Worm (Caenorhabditis elegans): Measurements from ENCODE around the gene F36H12.4.
A peak's percentile ranks its signal among the peaks of the same experiment; 100 is the strongest.

Gene F36H12.4

DNA sequence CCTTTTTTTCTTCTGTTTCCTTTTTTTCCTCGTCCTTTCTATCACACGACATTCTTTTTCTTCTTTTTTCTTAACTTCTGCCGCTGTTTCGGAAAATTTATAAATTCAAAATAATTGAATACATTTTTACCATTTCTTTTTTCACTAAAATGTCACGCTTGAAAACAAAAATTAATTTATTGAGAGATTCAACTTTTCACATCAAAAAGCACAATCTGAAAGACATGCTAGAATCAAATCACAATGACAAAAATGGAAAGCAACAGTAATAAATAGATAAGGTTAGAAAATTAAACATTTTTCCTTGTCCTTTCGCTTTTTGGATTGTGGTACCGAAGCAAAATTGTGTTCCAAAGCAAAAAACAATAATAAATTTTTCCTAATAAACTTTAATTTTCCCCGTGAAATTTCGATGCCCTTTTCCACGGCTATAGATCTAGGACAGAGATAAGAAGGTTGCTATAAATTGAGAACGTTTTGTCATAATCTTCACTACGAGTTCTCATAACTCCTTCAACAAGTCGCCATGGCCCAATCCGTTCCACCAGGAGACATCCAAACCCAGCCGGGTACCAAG lies 28.6 kb downstream of the F36H12.4 start, which contains the start of the genes ZK354.6 and msp-113:
Gene ZK354.6, minus strand, starts transcription at position 101 of the 577 bp plus-strand sequence.
Gene msp-113, plus strand, starts transcription at position 527 of the 577 bp plus-strand sequence.
- TF ChIP-seq let-526 (GFP tag; IDR thresholded peaks at IDR 0.05) = no peak
- TF ChIP-seq F57C9.4 (tag; optimal IDR thresholded peaks at IDR 0.05) = no peak
- TF ChIP-seq hlh-12 (tag; optimal IDR thresholded peaks at IDR 0.05) = no peak
- no peak for TF ChIP-seq dpl-1 (GFP tag; optimal IDR thresholded peaks at IDR 0.05)
- TF ChIP-seq atf-7 (tag; optimal IDR thresholded peaks at IDR 0.05) = no peak
- TF ChIP-seq ceh-79 (tag; optimal IDR thresholded peaks at IDR 0.05) = no peak
- TF ChIP-seq ekl-4 (GFP tag; IDR thresholded peaks at IDR 0.05) = no peak
- no peak for TF ChIP-seq lin-35 (GFP tag; optimal IDR thresholded peaks at IDR 0.05)
- no peak for TF ChIP-seq him-1 (tag; optimal IDR thresholded peaks at IDR 0.05)
- no peak for TF ChIP-seq die-1 (tag; optimal IDR thresholded peaks at IDR 0.05)
- no peak for TF ChIP-seq hmg-1.2 (GFP tag; IDR thresholded peaks at IDR 0.05)
- no peak for TF ChIP-seq bed-1 (GFP tag; IDR thresholded peaks at IDR 0.05)
- no peak for TF ChIP-seq lin-40 (tag; optimal IDR thresholded peaks at IDR 0.05)
- TF ChIP-seq repo-1 (tag; optimal IDR thresholded peaks at IDR 0.05) = no peak
- no peak for TF ChIP-seq B0261.1 (tag; optimal IDR thresholded peaks at IDR 0.05)
- no peak for TF ChIP-seq ceh-100 (GFP tag; IDR thresholded peaks at IDR 0.05)
- TF ChIP-seq nhr-27 (tag; optimal IDR thresholded peaks at IDR 0.05) = no peak
- no peak for TF ChIP-seq aptf-3 (GFP tag; IDR thresholded peaks at IDR 0.05)
- TF ChIP-seq madf-3 (GFP tag; IDR thresholded peaks at IDR 0.05) = no peak
- no peak for TF ChIP-seq dox-1 (GFP tag; IDR thresholded peaks at IDR 0.05)

ce11 chrIV:5299138-5299537 lies 30.2 kb downstream of the F36H12.4 start:
- peak; percentile 70 for TF ChIP-seq egrh-3 (GFP tag; IDR thresholded peaks at IDR 0.05)
- TF ChIP-seq Y53F4B.3 (GFP tag; IDR thresholded peaks at IDR 0.05) = peak; percentile 58; the same call in 1 of the 2 replicates

DNA sequence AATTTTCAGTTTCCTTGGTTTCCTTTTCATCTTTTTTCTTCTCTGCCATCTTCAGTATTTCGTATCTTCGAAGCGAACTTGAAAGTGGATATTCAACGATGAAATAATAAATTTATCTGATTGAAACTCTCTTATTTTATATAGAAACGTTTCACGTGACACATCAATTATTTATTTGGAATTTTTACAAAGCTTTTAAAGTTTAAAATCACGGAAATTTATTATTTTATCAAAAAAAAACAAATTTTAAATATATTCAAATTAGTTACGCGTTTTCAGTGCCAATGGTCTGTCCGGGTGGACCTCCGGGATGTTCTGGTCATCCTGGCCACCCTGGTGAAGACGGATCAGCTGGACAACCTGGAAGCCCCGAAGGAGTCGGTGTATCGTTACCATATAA lies 34.1 kb downstream of the F36H12.4 start, which contains the start of gene ZK354.7:
Gene ZK354.7, minus strand, starts transcription at position 101 of the 400 bp plus-strand sequence.
- TF ChIP-seq tbp1 (GFP tag; optimal IDR thresholded peaks at IDR 0.05) (no peak), rcor-1 (GFP tag; IDR thresholded peaks at IDR 0.05) (no peak), mes-4 (tag; optimal IDR thresholded peaks at IDR 0.05) (no peak), nhr-179 (tag; optimal IDR thresholded peaks at IDR 0.05) (no peak), sptf-2 (GFP tag; optimal IDR thresholded peaks at IDR 0.05) (no peak), B0035.1 (tag; optimal IDR thresholded peaks at IDR 0.05) (no peak), athp-1 (tag; optimal IDR thresholded peaks at IDR 0.05) (no peak), F57A8.1 (GFP tag; optimal IDR thresholded peaks at IDR 0.05) (no peak), unc-130 (GFP tag; optimal IDR thresholded peaks at IDR 0.05) (no peak)

ce11 chrIV:5306040-5306439 lies 37.1 kb downstream of the F36H12.4 start, which contains the start of gene ZK354.8:
Gene ZK354.8 (minus strand): TSS chrIV:5306140.
- no peak for TF ChIP-seq snpc-4 (GFP tag; optimal IDR thresholded peaks at IDR 0.05)
- no peak for TF ChIP-seq snpc-4 (tag; optimal IDR thresholded peaks at IDR 0.05)
- TF ChIP-seq K12H6.12 (tag; optimal IDR thresholded peaks at IDR 0.05) = no peak
- no peak for TF ChIP-seq athp-1 (tag; optimal IDR thresholded peaks at IDR 0.05)
- TF ChIP-seq lin-54 (GFP tag; optimal IDR thresholded peaks at IDR 0.05) = no peak
- TF ChIP-seq F52B5.7 (tag; optimal IDR thresholded peaks at IDR 0.05) = no peak
- TF ChIP-seq attf-5 (GFP tag; optimal IDR thresholded peaks at IDR 0.05) = no peak
- no peak for TF ChIP-seq ztf-18 (tag; optimal IDR thresholded peaks at IDR 0.05)
- no peak for TF ChIP-seq hsf-1 (GFP tag; IDR thresholded peaks at IDR 0.05)
- TF ChIP-seq mcd-1 (GFP tag; IDR thresholded peaks at IDR 0.05) = no peak
- TF ChIP-seq nhr-90 (tag; optimal IDR thresholded peaks at IDR 0.05) = no peak
- no peak for TF ChIP-seq Y53F4B.3 (GFP tag; IDR thresholded peaks at IDR 0.05)
- TF ChIP-seq unc-130 (GFP tag; optimal IDR thresholded peaks at IDR 0.05) = no peak
- TF ChIP-seq akir-1 (GFP tag; optimal IDR thresholded peaks at IDR 0.05) = no peak
- no peak for TF ChIP-seq Y79H2A.3 (GFP tag; conservative IDR thresholded peaks at IDR 0.05)
- no peak for TF ChIP-seq gei-17 (GFP tag; optimal IDR thresholded peaks at IDR 0.05)
- no peak for TF ChIP-seq F57A8.1 (GFP tag; optimal IDR thresholded peaks at IDR 0.05)
- TF ChIP-seq somi-1 (GFP tag; optimal IDR thresholded peaks at IDR 0.05) = no peak

Measured in whole organism, young adult.